Worm (Caenorhabditis elegans) whole organism, mixed stage, embryonic: ENCODE measurements around the gene rpc-11.

Experiments
- mep-1 ChIP-seq: fragments of 150-350 bp; optimal IDR thresholded peaks from 2 replicates; lab custom pipeline; 2017; ENCODE audit warnings: missing biosample characterization, missing genetic modification reagents, missing genetic modification characterization, inconsistent platforms
- nhr-28 ChIP-seq: fragments of 150-350 bp; optimal IDR thresholded peaks from 2 replicates; lab custom pipeline; 2014; ENCODE audit warnings: missing biosample characterization, missing genetic modification characterization

DNA sequence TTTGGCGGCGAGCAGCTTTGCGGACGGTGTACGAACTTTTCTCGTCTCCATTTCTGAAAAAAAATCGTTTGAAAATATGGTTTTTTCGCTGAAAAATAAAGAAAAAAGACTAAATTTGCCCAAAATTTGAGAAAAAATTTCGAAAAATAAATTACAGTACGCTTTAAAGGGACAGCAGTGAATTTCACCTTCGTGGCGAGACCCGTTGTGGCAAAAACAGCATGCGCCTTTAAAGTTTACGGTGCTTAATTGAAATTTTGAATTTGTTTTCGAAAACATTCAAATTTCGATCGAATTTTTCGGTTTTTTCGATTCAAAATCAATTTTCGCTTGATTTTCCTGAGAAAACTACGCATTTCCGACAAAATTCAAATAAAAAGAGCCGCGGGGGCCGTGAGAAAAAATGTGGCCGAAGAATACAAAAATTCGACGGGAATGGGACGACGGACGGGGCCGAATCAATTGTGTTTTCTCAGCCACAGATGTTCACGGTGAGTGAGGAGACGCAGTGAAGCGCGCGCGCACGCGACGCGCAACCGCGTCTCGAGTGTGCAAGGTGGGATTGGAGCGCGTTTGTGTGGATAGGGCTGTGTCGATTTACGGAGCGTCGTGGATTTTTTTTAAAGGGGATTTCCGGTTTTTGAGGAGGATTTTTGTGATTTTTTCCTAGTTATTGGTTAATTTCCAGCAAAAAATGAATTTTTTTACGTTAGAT lies 10.1 kb upstream of the rpc-11 start, which contains the start of gene Y77E11A.7:
- TF ChIP-seq nhr-28 (tag; lab: Kevin White, UChicago) (no peak), mep-1 (tag; lab: Kevin White, UChicago) (peak; percentile 97)
